Worm (Caenorhabditis elegans) whole organism, L2 larva: ENCODE measurements around the gene F52G3.5.

Experiments
- C34F6.9 ChIP-seq: fragments of 150-350 bp; optimal IDR thresholded peaks from 2 replicates; lab custom pipeline; 2014; ENCODE audit warnings: missing biosample characterization, missing genetic modification characterization
- F13H6.1 ChIP-seq: sonication (generic microtip); optimal IDR thresholded peaks from 2 replicates; lab custom pipeline; 2016; ENCODE audit warnings: missing genetic modification characterization, missing compliant biosample characterization
- Y55F3AM.14 ChIP-seq: fragments of 200-800 bp; sonication (Bioruptor generic); optimal IDR thresholded peaks from 2 replicates; lab custom pipeline; 2018; ENCODE audit warnings: mild to moderate bottlenecking, missing genetic modification characterization, missing compliant biosample characterization
- ZK546.5 ChIP-seq: sonication (generic microtip); optimal IDR thresholded peaks from 2 replicates; lab custom pipeline; 2017; ENCODE audit warnings: missing biosample characterization, missing genetic modification characterization
- alr-1 ChIP-seq: fragments of 150-350 bp; optimal IDR thresholded peaks from 2 replicates; lab custom pipeline; 2014; ENCODE audit warnings: missing biosample characterization, missing genetic modification characterization
- ama-1 ChIP-seq: fragments of 150-350 bp; optimal IDR thresholded peaks from 2 replicates; lab custom pipeline; 2018; ENCODE audit warnings: inconsistent platforms
- blmp-1 ChIP-seq: sonication (generic microtip); optimal IDR thresholded peaks from 2 replicates; lab custom pipeline; 2017; ENCODE audit warnings: missing genetic modification characterization, mild to moderate bottlenecking, missing compliant biosample characterization, antibody characterized with exemption, moderate library complexity; ENCODE audit not compliant: insufficient read depth
- ceh-16 ChIP-seq: fragments of 150-350 bp; optimal IDR thresholded peaks from 2 replicates; lab custom pipeline; 2014; ENCODE audit warnings: missing biosample characterization, missing genetic modification characterization
- ceh-82 ChIP-seq: fragments of 150-350 bp; optimal IDR thresholded peaks from 2 replicates; lab custom pipeline; 2014; ENCODE audit warnings: missing biosample characterization, missing genetic modification characterization
- dmd-4 ChIP-seq: sonication (generic microtip); optimal IDR thresholded peaks from 2 replicates; lab custom pipeline; 2017; ENCODE audit warnings: missing biosample characterization, missing genetic modification characterization
- egl-27 ChIP-seq: sonication (generic microtip); optimal IDR thresholded peaks from 3 replicates; lab custom pipeline; 2017; ENCODE audit warnings: missing biosample characterization, missing genetic modification reagents, missing genetic modification characterization
- elt-1 ChIP-seq: fragments of 150-350 bp; optimal IDR thresholded peaks from 2 replicates; lab custom pipeline; 2014; ENCODE audit warnings: missing biosample characterization, missing genetic modification characterization
- elt-3 ChIP-seq: sonication (generic microtip); optimal IDR thresholded peaks from 2 replicates; lab custom pipeline; 2017; ENCODE audit warnings: missing biosample characterization, missing genetic modification characterization
- gmeb-1 ChIP-seq: fragments of 150-350 bp; optimal IDR thresholded peaks from 2 replicates; lab custom pipeline; 2014; ENCODE audit warnings: missing biosample characterization, missing genetic modification characterization
- lin-11 ChIP-seq: fragments of 150-350 bp; sonication (generic microtip); optimal IDR thresholded peaks from 2 replicates; lab custom pipeline; 2014; ENCODE audit warnings: missing biosample characterization, missing genetic modification characterization, inconsistent platforms, mixed read lengths
- lin-13 ChIP-seq: fragments of 150-350 bp; optimal IDR thresholded peaks from 2 replicates; lab custom pipeline; 2014; ENCODE audit warnings: missing biosample characterization, missing genetic modification reagents, missing genetic modification characterization
- lin-39 ChIP-seq: fragments of 150-350 bp; optimal IDR thresholded peaks from 2 replicates; lab custom pipeline; 2014; ENCODE audit warnings: missing biosample characterization, missing genetic modification reagents, missing genetic modification characterization
- lsy-2 ChIP-seq, 2 experiments: fragments of 150-350 bp in 1 of 2; sonication (generic microtip) in 1 of 2; optimal IDR thresholded peaks; 2 replicates each; lab custom pipeline; 2014 to 2017; ENCODE audit warnings: missing biosample characterization in 2 of 2, missing genetic modification characterization in 2 of 2
- mab-5 ChIP-seq: fragments of 150-350 bp; optimal IDR thresholded peaks from 2 replicates; lab custom pipeline; 2014; ENCODE audit warnings: missing biosample characterization, missing genetic modification characterization
- mbf-1 ChIP-seq: sonication (generic microtip); optimal IDR thresholded peaks from 2 replicates; lab custom pipeline; 2017; ENCODE audit warnings: missing biosample characterization, missing genetic modification characterization
- mdl-1 ChIP-seq, 2 experiments: fragments of 150-350 bp in 1 of 2; sonication (generic microtip) in 1 of 2; optimal IDR thresholded peaks; 2 replicates each; lab custom pipeline; 2017; ENCODE audit warnings: missing biosample characterization in 2 of 2, missing genetic modification characterization in 2 of 2
- nhr-10 ChIP-seq: sonication (generic microtip); optimal IDR thresholded peaks from 2 replicates; lab custom pipeline; 2017; ENCODE audit warnings: missing biosample characterization, missing genetic modification characterization
- nhr-11 ChIP-seq: fragments of 150-350 bp; optimal IDR thresholded peaks from 2 replicates; lab custom pipeline; 2014; ENCODE audit warnings: missing biosample characterization, missing genetic modification characterization
- nhr-12 ChIP-seq: fragments of 150-350 bp; optimal IDR thresholded peaks from 2 replicates; lab custom pipeline; 2014; ENCODE audit warnings: missing biosample characterization, missing genetic modification characterization
- nhr-129 ChIP-seq: fragments of 150-350 bp; optimal IDR thresholded peaks from 2 replicates; lab custom pipeline; 2014; ENCODE audit warnings: missing biosample characterization, missing genetic modification characterization
- nhr-21 ChIP-seq: fragments of 150-350 bp; optimal IDR thresholded peaks from 2 replicates; lab custom pipeline; 2014; ENCODE audit warnings: missing biosample characterization, missing genetic modification characterization
- nhr-23 ChIP-seq: fragments of 150-350 bp; optimal IDR thresholded peaks from 2 replicates; lab custom pipeline; 2014; ENCODE audit warnings: missing biosample characterization, missing genetic modification reagents, missing genetic modification characterization
- nhr-237 ChIP-seq: fragments of 150-350 bp; optimal IDR thresholded peaks from 2 replicates; lab custom pipeline; 2014; ENCODE audit warnings: missing biosample characterization, missing genetic modification characterization
- nhr-25 ChIP-seq: fragments of 150-350 bp; sonication (generic microtip); optimal IDR thresholded peaks from 3 replicates; lab custom pipeline; 2014; ENCODE audit warnings: missing biosample characterization, missing genetic modification characterization
- nhr-6 ChIP-seq: fragments of 150-350 bp; optimal IDR thresholded peaks from 2 replicates; lab custom pipeline; 2014; ENCODE audit warnings: missing biosample characterization, missing genetic modification characterization
- nhr-77 ChIP-seq: fragments of 150-350 bp; optimal IDR thresholded peaks from 2 replicates; lab custom pipeline; 2014; ENCODE audit warnings: missing biosample characterization, missing genetic modification characterization
- peb-1 ChIP-seq: fragments of 150-350 bp; optimal IDR thresholded peaks from 2 replicates; lab custom pipeline; 2014; ENCODE audit warnings: missing biosample characterization, missing genetic modification characterization
- sem-4 ChIP-seq: fragments of 150-350 bp; optimal IDR thresholded peaks from 2 replicates; lab custom pipeline; 2014; ENCODE audit warnings: missing biosample characterization, missing genetic modification reagents, missing genetic modification characterization
- skn-1 ChIP-seq: sonication (generic microtip); optimal IDR thresholded peaks from 2 replicates; lab custom pipeline; 2017; ENCODE audit warnings: missing biosample characterization, missing genetic modification characterization
- sma-3 ChIP-seq: sonication (generic microtip); optimal IDR thresholded peaks from 2 replicates; lab custom pipeline; 2016; ENCODE audit warnings: missing genetic modification reagents, missing genetic modification characterization, missing compliant biosample characterization
- sma-9 ChIP-seq, 2 experiments: fragments of 150-350 bp in 1 of 2; sonication (generic microtip) in 1 of 2; optimal IDR thresholded peaks; 2 replicates each; lab custom pipeline; 2014 to 2016; ENCODE audit warnings: missing genetic modification characterization in 2 of 2, mild to moderate bottlenecking in 1 of 2, missing biosample characterization in 1 of 2, missing compliant biosample characterization in 1 of 2, missing genetic modification reagents in 1 of 2, moderate library complexity in 1 of 2
- snpc-4 ChIP-seq: fragments of 150-350 bp; optimal IDR thresholded peaks from 2 replicates; lab custom pipeline; 2014; ENCODE audit warnings: missing biosample characterization, missing genetic modification characterization
- unc-39 ChIP-seq: fragments of 150-350 bp; optimal IDR thresholded peaks from 2 replicates; lab custom pipeline; 2014; ENCODE audit warnings: missing biosample characterization, missing genetic modification characterization
- unc-55 ChIP-seq: fragments of 150-350 bp; sonication (generic microtip); optimal IDR thresholded peaks from 3 replicates; lab custom pipeline; 2014; ENCODE audit warnings: missing biosample characterization, missing genetic modification reagents, missing genetic modification characterization
- unc-62 ChIP-seq: fragments of 150-350 bp; optimal IDR thresholded peaks from 2 replicates; lab custom pipeline; 2014; ENCODE audit warnings: missing biosample characterization, missing genetic modification reagents, missing genetic modification characterization
- zag-1 ChIP-seq: fragments of 150-350 bp; optimal IDR thresholded peaks from 2 replicates; lab custom pipeline; 2014; ENCODE audit warnings: missing biosample characterization, missing genetic modification characterization
- ztf-1 ChIP-seq: fragments of 200-800 bp; sonication (Bioruptor generic); conservative IDR thresholded peaks from 2 replicates; pipeline ENCODE4 v1.3.6; 2022; ENCODE audit warnings: missing genetic modification characterization, missing compliant biosample characterization
- ztf-11 ChIP-seq: sonication (generic microtip); optimal IDR thresholded peaks from 2 replicates; lab custom pipeline; 2017; ENCODE audit warnings: missing biosample characterization, missing genetic modification characterization
- ztf-4 ChIP-seq: fragments of 150-350 bp; optimal IDR thresholded peaks from 2 replicates; lab custom pipeline; 2014; ENCODE audit warnings: missing biosample characterization, missing genetic modification characterization

F52G3.5 gene

DNA sequence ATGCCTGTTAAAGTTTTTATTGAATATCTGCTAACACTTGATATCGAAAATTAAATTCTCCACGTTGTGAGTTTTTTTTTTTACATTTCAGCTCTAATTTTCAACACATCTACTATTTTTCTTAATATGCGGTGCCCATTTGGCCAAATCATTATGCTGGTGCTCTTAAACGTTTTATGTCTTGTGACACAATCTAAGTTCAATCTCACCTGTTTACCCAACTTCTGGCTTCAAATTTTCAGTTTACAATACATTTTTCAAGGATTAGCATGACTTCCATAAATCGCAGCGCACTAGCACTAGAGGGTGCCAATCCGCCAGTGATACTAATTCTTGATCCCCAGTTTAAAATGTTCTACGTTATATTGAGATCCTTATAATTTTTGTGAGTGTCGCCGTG, 33.6 kb downstream of the F52G3.5 start:
- TF ChIP-seq lin-13 (GFP tag; lab: Kevin White, UChicago): no peak
- TF ChIP-seq alr-1: no peak
- no peak for TF ChIP-seq unc-55 (GFP tag; lab: Kevin White, UChicago)
- TF ChIP-seq C34F6.9 (tag; lab: Kevin White, UChicago): no peak
- TF ChIP-seq skn-1 (tag; lab: Kevin White, UChicago): no peak
- no peak for TF ChIP-seq ztf-11 (tag; lab: Kevin White, UChicago)
- TF ChIP-seq sma-9 (GFP tag; optimal IDR thresholded peaks at IDR 0.05; lab: Kevin White, UChicago): no peak
- no peak for TF ChIP-seq sma-9 (tag; optimal IDR thresholded peaks at IDR 0.05; lab: Kevin White, UChicago)
- no peak for TF ChIP-seq dmd-4 (tag; lab: Kevin White, UChicago)
- no peak for TF ChIP-seq nhr-23
- TF ChIP-seq zag-1 (tag; lab: Kevin White, UChicago): no peak
- TF ChIP-seq nhr-6 (tag; lab: Kevin White, UChicago): no peak
- no peak for TF ChIP-seq nhr-129 (tag; lab: Kevin White, UChicago)
- TF ChIP-seq ZK546.5: no peak

DNA sequence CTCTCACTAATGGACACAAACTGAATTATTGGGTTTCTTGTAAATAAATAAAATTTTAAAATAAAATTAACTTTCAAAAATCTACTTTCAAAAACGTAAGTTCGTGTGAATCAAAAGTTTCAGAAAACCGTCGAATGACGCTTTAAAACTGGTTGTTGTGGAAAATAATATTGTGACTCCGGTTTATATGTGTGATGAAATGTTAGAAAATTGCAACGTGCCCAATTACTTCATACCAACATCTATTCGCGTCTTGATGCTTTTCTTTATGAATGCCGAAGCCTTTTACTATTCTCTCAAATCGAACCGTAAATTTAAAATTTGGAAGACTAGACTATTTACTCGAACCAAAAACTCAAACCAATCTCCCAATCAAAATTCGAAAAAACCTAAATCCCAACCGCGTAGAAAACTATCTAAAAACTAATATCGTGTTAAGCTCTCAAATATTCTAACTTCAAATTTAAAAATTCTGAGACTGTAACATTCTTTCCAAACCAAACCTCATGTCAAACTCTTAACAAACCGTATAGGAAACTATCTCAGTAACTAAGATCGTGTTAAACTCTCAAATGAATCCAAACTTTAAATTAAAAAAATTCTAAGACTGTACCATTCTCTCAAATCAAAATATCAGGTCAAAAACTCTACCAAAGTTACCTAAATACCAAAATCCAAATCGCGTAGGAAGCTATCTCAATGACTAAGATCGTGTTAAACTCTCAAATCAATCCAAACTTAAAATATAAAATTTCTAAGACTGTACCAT, 44.5 kb downstream of the F52G3.5 start:
- TF ChIP-seq ztf-4 (peak; percentile 87), nhr-10 (tag; lab: Kevin White, UChicago) (peak; percentile 33), elt-3 (no peak), snpc-4 (tag; lab: Kevin White, UChicago) (no peak), nhr-129 (tag; lab: Kevin White, UChicago) (peak; percentile 96), sma-9 (GFP tag; optimal IDR thresholded peaks at IDR 0.05; lab: Kevin White, UChicago) (peak; percentile 40), sma-9 (tag; optimal IDR thresholded peaks at IDR 0.05; lab: Kevin White, UChicago) (no peak), sem-4 (tag; lab: Kevin White, UChicago) (peak; percentile 66), sma-3 (no peak), F13H6.1 (tag; lab: Kevin White, UChicago) (no peak), ztf-11 (tag; lab: Kevin White, UChicago) (no peak), nhr-11 (tag; lab: Kevin White, UChicago) (no peak), lin-13 (GFP tag; lab: Kevin White, UChicago) (peak; percentile 81), lsy-2 (tag; optimal IDR thresholded peaks at IDR 0.05; lab: Kevin White, UChicago) (peak; percentile 37 to 43), nhr-77 (peak; percentile 18), nhr-237 (tag; lab: Kevin White, UChicago) (peak; percentile 13), unc-39 (tag; lab: Kevin White, UChicago) (no peak), skn-1 (tag; lab: Kevin White, UChicago) (peak; percentile 44), ama-1 (peak; percentile 99), nhr-25 (tag; lab: Kevin White, UChicago) (peak; percentile 67)

DNA sequence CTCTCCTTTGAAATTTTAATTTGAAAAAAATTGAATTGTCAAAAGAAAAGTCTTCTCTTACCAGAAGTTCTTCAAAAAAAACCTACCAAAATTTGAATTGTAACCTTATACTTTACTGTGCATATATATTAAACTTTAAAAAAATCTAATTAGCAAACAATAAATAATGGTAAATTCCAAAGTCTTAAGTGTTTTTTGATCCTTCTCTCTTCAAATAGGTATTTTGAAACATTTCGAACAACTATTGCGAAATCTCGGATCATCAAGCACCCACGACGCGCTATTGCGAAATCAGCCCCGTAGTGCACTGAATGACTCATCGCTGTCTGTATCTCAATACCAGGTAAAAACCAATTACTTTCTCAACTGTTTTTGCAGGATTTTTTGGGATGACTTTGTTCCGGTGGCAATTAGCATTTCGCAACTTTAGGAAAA, 45.3 kb downstream of the F52G3.5 start:
- TF ChIP-seq blmp-1 (tag; lab: Kevin White, UChicago) (peak; percentile 5), nhr-25 (tag; lab: Kevin White, UChicago) (no peak), lin-39 (tag; lab: Kevin White, UChicago) (peak; percentile 32), snpc-4 (tag; lab: Kevin White, UChicago) (no peak), alr-1 (no peak), Y55F3AM.14 (GFP tag; lab: Kevin White, UChicago) (no peak), nhr-6 (tag; lab: Kevin White, UChicago) (no peak), C34F6.9 (tag; lab: Kevin White, UChicago) (peak; percentile 70), nhr-23 (no peak), ceh-16 (peak; percentile 70), unc-55 (GFP tag; lab: Kevin White, UChicago) (peak; percentile 92), ceh-82 (tag; lab: Kevin White, UChicago) (peak; percentile 65), nhr-11 (tag; lab: Kevin White, UChicago) (peak; percentile 90), elt-3 (no peak), nhr-77 (peak; percentile 33), nhr-129 (tag; lab: Kevin White, UChicago) (peak; percentile 86), sma-3 (peak; percentile 31), egl-27 (peak; percentile 39), ZK546.5 (no peak), gmeb-1 (peak; percentile 37), elt-1 (tag; lab: Kevin White, UChicago) (no peak), mdl-1 (tag; optimal IDR thresholded peaks at IDR 0.05; lab: Kevin White, UChicago) (no peak), lsy-2 (tag; optimal IDR thresholded peaks at IDR 0.05; lab: Kevin White, UChicago) (peak; percentile 35 to 58), lin-11 (peak; percentile 87), dmd-4 (tag; lab: Kevin White, UChicago) (no peak), skn-1 (tag; lab: Kevin White, UChicago) (no peak), nhr-12 (tag; lab: Kevin White, UChicago) (no peak), sem-4 (tag; lab: Kevin White, UChicago) (peak; percentile 39), mbf-1 (tag; lab: Kevin White, UChicago) (no peak), ztf-11 (tag; lab: Kevin White, UChicago) (no peak), ztf-1 (GFP tag; lab: Robert Waterston, UW) (no peak), ztf-4 (peak; percentile 70), unc-62 (GFP tag; lab: Kevin White, UChicago) (no peak), nhr-10 (tag; lab: Kevin White, UChicago) (no peak), mab-5 (no peak), peb-1 (tag; lab: Kevin White, UChicago) (no peak), lin-13 (GFP tag; lab: Kevin White, UChicago) (no peak), F13H6.1 (tag; lab: Kevin White, UChicago) (no peak), nhr-21 (tag; lab: Kevin White, UChicago) (peak; percentile 70)
